Fruit fly (Drosophila melanogaster) S2 (cell line): ENCODE measurements around the gene CG11889.

Source experiments
- CG8478 ChIP-seq: fragments of >200 bp; optimal IDR thresholded peaks from 2 replicates; lab custom pipeline; 2018
- CTCF ChIP-seq, 2 experiments: fragments of >200 bp; optimal IDR thresholded peaks; 2 replicates each; lab custom pipeline; 2018

CG11889 gene

dm6 chr3R:25269909-25270308 is at the start of gene CG11889, which contains the start of gene CG11891:
Gene CG11889 (plus strand): TSS chr3R:25270209.
Gene CG11891 (plus strand): TSS chr3R:25270209.
- TF ChIP-seq CTCF (optimal IDR thresholded peaks at IDR 0.05; lab: Kevin White, UChicago) (no peak), CG8478 (lab: Kevin White, UChicago) (no peak)

dm6 chr3R:25221203-25221807 is 48.7 kb upstream of the CG11889 start, which contains the start of gene Alg9:
Gene Alg9 (plus strand): TSS chr3R:25221589.
- TF ChIP-seq CG8478 (lab: Kevin White, UChicago) = no peak
- TF ChIP-seq CTCF (optimal IDR thresholded peaks at IDR 0.05; lab: Kevin White, UChicago) = peak in 1 of 2 experiments; percentile 2

dm6 chr3R:25225483-25225882 is 44.5 kb upstream of the CG11889 start:
- TF ChIP-seq CTCF (optimal IDR thresholded peaks at IDR 0.05; lab: Kevin White, UChicago) (no peak), CG8478 (lab: Kevin White, UChicago) (no peak)

- TF ChIP-seq CTCF (optimal IDR thresholded peaks at IDR 0.05; lab: Kevin White, UChicago) (no peak), CG8478 (lab: Kevin White, UChicago) (no peak)
Measured at dm6 chr3R:25232271-25232989, 37.6 kb upstream of the CG11889 start, which contains the start of gene Cad96Cb. Gene Cad96Cb (minus strand): TSS chr3R:25232321.

- no peak for TF ChIP-seq CG8478 (lab: Kevin White, UChicago)
- TF ChIP-seq CTCF (optimal IDR thresholded peaks at IDR 0.05; lab: Kevin White, UChicago) = peak in 1 of 2 experiments; percentile 8
Measured at dm6 chr3R:25235362-25235761, 34.6 kb upstream of the CG11889 start, which contains the start of gene Sil1. Gene Sil1 (minus strand): TSS chr3R:25235529.

dm6 chr3R:25236121-25236520 is 33.9 kb upstream of the CG11889 start:
- no peak for TF ChIP-seq CG8478 (lab: Kevin White, UChicago)
- TF ChIP-seq CTCF (optimal IDR thresholded peaks at IDR 0.05; lab: Kevin White, UChicago) = no peak

- no peak for TF ChIP-seq CG8478 (lab: Kevin White, UChicago)
- no peak for TF ChIP-seq CTCF (optimal IDR thresholded peaks at IDR 0.05; lab: Kevin White, UChicago)
Measured at dm6 chr3R:25237314-25237713, 32.7 kb upstream of the CG11889 start, which contains the start of gene Jhbp7. Gene Jhbp7 (plus strand): TSS chr3R:25237614.

dm6 chr3R:25238771-25239700 is 31.0 kb upstream of the CG11889 start:
- TF ChIP-seq CG8478 (lab: Kevin White, UChicago) (no peak), CTCF (optimal IDR thresholded peaks at IDR 0.05; lab: Kevin White, UChicago) (no peak)

dm6 chr3R:25239880-25240279 is 30.1 kb upstream of the CG11889 start, which contains the start of gene to:
Gene to (plus strand): TSS chr3R:25240180.
- TF ChIP-seq CTCF (optimal IDR thresholded peaks at IDR 0.05; lab: Kevin White, UChicago) (no peak), CG8478 (lab: Kevin White, UChicago) (no peak)

dm6 chr3R:25241507-25242070 is 28.4 kb upstream of the CG11889 start, which contains the start of gene CG11854:
Gene CG11854 (plus strand): TSS chr3R:25242020.
- TF ChIP-seq CTCF (optimal IDR thresholded peaks at IDR 0.05; lab: Kevin White, UChicago) (no peak), CG8478 (lab: Kevin White, UChicago) (no peak)

dm6 chr3R:25245052-25245813 is 24.8 kb upstream of the CG11889 start, which contains the start of gene bam:
Gene bam (minus strand): TSS chr3R:25245109.
- peak; percentile 34 to 61 for TF ChIP-seq CTCF (optimal IDR thresholded peaks at IDR 0.05; lab: Kevin White, UChicago)
- TF ChIP-seq CG8478 (lab: Kevin White, UChicago) = no peak

dm6 chr3R:25247379-25247869 is 22.6 kb upstream of the CG11889 start, which contains the start of the genes RpS27 and Nup37:
Gene RpS27 (minus strand): TSS chr3R:25247514.
Gene Nup37 (plus strand): TSS chr3R:25247658.
- peak in 1 of 2 experiments; percentile 31 for TF ChIP-seq CTCF (optimal IDR thresholded peaks at IDR 0.05; lab: Kevin White, UChicago)
- TF ChIP-seq CG8478 (lab: Kevin White, UChicago) = no peak
